Fruit fly (Drosophila melanogaster): ENCODE data around the gene ab.
A peak's percentile ranks its signal among the peaks of the same experiment; 100 is the strongest.

Gene ab

DNA sequence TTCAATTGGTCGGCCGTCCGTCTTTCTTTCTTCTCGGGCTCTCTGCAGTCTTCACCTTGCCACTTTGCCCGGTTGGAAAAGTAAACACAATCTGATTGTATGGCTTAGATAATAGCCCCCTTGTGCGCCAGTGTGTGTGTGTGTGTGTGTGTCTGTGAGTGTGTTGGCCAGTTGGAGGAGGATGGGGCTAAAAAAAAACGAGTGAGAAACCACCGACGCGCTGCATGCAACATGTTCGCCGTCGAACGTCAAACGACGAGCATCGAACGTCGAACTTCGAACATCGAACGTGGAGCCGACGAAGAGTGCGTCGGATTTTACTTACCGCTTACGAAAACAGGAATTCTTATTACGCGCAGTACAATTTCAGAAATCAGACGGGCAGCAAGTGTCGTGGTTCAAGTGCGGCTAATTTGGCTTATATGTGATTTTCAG, at the start of gene ab:
Gene ab (plus strand): TSS at position 355 of the 435 bp plus-strand sequence.
- TF ChIP-seq CG14655 (GFP tag; optimal IDR thresholded peaks at IDR 0.05) (no peak), CG8301 (tag; optimal IDR thresholded peaks at IDR 0.05) (no peak), Pif1B (GFP tag; optimal IDR thresholded peaks at IDR 0.05) (peak; percentile 20), CG15710 (tag; optimal IDR thresholded peaks at IDR 0.05) (no peak), CG13204 (GFP tag; optimal IDR thresholded peaks at IDR 0.05) (peak; percentile 15), fd96Ca (GFP tag; IDR thresholded peaks at IDR 0.05) (peak; percentile 49; the same call in 2 of the 3 replicates), Ets98B (GFP tag; IDR thresholded peaks at IDR 0.05) (peak; percentile 23; the same call in 1 of the 2 replicates), CG4496 (GFP tag; IDR thresholded peaks at IDR 0.05) (peak; percentile 48; the same call in 1 of the 3 replicates), rn (GFP tag; IDR thresholded peaks at IDR 0.05) (no peak), CG12605 (GFP tag; IDR thresholded peaks at IDR 0.05) (0 out of 2 replicates have a peak, but pooled peaks have one; percentile 29)

DNA sequence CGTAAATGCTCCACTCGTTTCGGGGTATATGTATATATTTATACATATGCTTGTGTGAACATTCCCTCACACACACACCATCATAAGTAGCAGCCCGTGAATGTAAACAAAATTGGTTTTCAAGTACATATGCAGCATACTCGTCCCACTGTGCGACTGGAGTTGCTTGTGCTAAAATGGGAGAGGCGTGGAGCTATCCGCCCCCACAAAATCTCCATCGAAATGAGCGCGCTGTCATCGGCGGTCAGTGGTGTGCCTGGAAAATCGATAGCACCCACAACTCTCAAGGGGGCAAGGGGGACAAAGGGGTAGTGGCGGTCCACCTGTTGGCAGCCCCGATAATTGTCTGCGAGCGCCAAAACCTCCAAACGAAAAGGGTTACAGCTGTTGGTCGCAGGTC, 42.5 kb upstream of the ab start:
- TF ChIP-seq CG34367 (tag; optimal IDR thresholded peaks at IDR 0.05), result no peak
- no peak for TF ChIP-seq Pif1A (GFP tag; optimal IDR thresholded peaks at IDR 0.05)
- no peak for TF ChIP-seq Ets98B (GFP tag; IDR thresholded peaks at IDR 0.05)
- 0 out of 3 replicates have a peak, but pooled peaks have one; percentile 29 for TF ChIP-seq fd96Ca (GFP tag; IDR thresholded peaks at IDR 0.05)
- TF ChIP-seq CG10348 (GFP tag; IDR thresholded peaks at IDR 0.05), result no peak
- no peak for TF ChIP-seq D1 (tag; optimal IDR thresholded peaks at IDR 0.05)
- TF ChIP-seq CG15710 (tag; optimal IDR thresholded peaks at IDR 0.05), result no peak
- no peak for TF ChIP-seq rn (GFP tag; IDR thresholded peaks at IDR 0.05)
- no peak for TF ChIP-seq Snoo (tag; optimal IDR thresholded peaks at IDR 0.05)
- TF ChIP-seq EcR (GFP tag; optimal IDR thresholded peaks at IDR 0.05), result no peak
- peak; percentile 79 for TF ChIP-seq CG12605 (GFP tag; IDR thresholded peaks at IDR 0.05)
- no peak for TF ChIP-seq CG8301 (tag; optimal IDR thresholded peaks at IDR 0.05)
- TF ChIP-seq CG13204 (GFP tag; optimal IDR thresholded peaks at IDR 0.05), result no peak
- no peak for TF ChIP-seq CG32121 (GFP tag; IDR thresholded peaks at IDR 0.05)
- TF ChIP-seq gl (tag; optimal IDR thresholded peaks at IDR 0.05), result no peak
- TF ChIP-seq CG4496 (GFP tag; IDR thresholded peaks at IDR 0.05), result 0 out of 3 replicates have a peak, but pooled peaks have one; percentile 38
- TF ChIP-seq Pif1B (GFP tag; optimal IDR thresholded peaks at IDR 0.05), result no peak
- TF ChIP-seq CG17806 (tag; optimal IDR thresholded peaks at IDR 0.05), result no peak
- no peak for TF ChIP-seq CG8159 (tag; optimal IDR thresholded peaks at IDR 0.05)
- no peak for TF ChIP-seq CG9948 (tag; optimal IDR thresholded peaks at IDR 0.05)

- peak; percentile 44 for TF ChIP-seq EcR (GFP tag; optimal IDR thresholded peaks at IDR 0.05)
- peak; percentile 6; the same call in 1 of the 2 replicates for TF ChIP-seq CG12605 (GFP tag; IDR thresholded peaks at IDR 0.05)
- TF ChIP-seq CG8301 (tag; optimal IDR thresholded peaks at IDR 0.05), result no peak
These were observed 41.6 kb upstream of the ab start for dm6 chr2L:11168684-11169549.

DNA sequence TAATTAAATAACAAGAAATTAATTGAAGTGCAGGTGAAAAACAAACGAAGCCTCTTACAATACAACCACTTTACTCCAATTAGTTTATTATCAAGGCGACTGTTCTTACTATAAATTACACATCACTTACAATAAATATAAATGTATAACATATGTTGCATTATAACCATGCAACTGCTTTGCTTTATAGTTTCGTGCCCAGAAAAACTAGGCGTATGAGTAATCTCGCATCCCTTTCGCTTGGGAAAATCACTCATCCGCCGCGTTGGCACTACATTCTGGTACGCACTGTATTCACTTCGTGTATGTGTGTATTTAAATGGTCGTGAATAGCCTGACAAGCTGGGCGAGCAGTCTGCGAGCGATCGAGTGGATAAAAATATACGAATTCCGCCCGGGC, 40.6 kb upstream of the ab start:
- TF ChIP-seq Ets98B (GFP tag; IDR thresholded peaks at IDR 0.05), result 0 out of 2 replicates have a peak, but pooled peaks have one; percentile 9
- TF ChIP-seq CG32121 (GFP tag; IDR thresholded peaks at IDR 0.05), result no peak
- no peak for TF ChIP-seq CG14655 (GFP tag; optimal IDR thresholded peaks at IDR 0.05)

DNA sequence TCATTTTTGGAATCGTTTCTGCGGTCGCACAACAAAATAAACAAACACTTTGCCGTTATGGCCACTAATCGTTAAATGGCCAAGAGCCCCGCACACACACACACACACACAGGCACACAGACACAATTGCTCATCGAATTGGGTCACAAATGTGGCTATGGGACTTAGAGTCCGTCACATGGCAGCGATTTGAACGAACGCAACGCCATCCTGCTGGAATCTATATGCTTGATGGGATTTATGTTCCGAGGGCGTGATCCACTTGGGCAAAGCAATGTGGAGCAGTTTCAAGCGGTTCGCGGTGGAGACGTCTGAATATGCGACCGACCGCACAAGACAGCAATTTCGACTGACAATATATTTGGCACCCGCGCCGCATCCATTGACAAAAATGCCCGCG, 39.9 kb upstream of the ab start:
- no peak for TF ChIP-seq CG4496 (GFP tag; IDR thresholded peaks at IDR 0.05)
- no peak for TF ChIP-seq CG12605 (GFP tag; IDR thresholded peaks at IDR 0.05)
- no peak for TF ChIP-seq CG32121 (GFP tag; IDR thresholded peaks at IDR 0.05)
- no peak for TF ChIP-seq CG9948 (tag; optimal IDR thresholded peaks at IDR 0.05)

DNA sequence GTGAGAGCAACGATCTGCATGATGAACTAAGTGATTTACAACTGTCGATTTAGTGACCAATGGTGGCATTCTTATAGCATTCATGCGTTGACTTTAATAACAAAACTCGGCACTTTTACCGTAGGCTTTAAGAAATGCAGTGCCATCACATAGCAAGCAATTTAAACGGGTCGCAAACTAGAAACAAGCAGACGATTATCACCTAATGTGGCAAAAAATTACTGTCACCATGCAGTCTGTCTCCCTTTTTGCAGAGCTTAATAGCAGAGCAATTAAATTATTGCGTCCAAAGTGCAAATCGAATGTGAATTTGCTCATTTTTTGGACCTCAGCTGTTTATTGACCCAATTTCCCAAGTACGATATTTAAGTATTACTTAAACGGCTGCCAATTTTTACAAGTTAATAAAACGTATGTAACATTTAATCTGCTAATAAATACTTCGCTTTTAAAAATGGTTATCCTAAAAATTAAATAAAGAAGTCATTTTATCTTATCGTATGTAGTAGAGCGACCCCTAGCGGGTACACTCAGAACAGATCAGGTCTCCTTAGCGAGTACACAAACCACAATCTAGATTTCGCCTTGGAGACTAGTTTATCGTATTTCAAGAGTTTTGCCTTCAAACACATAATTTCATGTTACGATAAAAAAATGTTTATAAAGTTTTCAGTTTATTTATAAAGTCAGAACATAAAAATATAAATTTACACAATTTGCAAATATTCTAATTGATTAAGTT, 38.7 kb upstream of the ab start, which contains the start of gene Vm32E:
Gene Vm32E (minus strand): TSS at position 51 of the 742 bp plus-strand sequence.
- TF ChIP-seq Pif1B (GFP tag; optimal IDR thresholded peaks at IDR 0.05) (no peak), D1 (tag; optimal IDR thresholded peaks at IDR 0.05) (peak; percentile 78)

All from whole organism, pupa.